Fruit fly (Drosophila melanogaster) whole organism, wandering third instar larva: ENCODE results near the gene CG42322.

Experiments
- CrebA ChIP-seq: fragments of 200-800 bp; sonication (Bioruptor generic); optimal IDR thresholded peaks from 2 replicates; lab custom pipeline; 2016; ENCODE audit warnings: missing biosample characterization, mild to moderate bottlenecking, missing genetic modification characterization, borderline replicate concordance
- Dfd ChIP-seq: fragments of >200 bp; optimal IDR thresholded peaks from 2 replicates; lab custom pipeline; 2017; ENCODE audit warnings: missing biosample characterization, missing genetic modification characterization
- HLH106 ChIP-seq: fragments of 200-800 bp; optimal IDR thresholded peaks from 3 replicates; lab custom pipeline; 2019; ENCODE audit warnings: missing biosample characterization, mild to moderate bottlenecking, missing genetic modification characterization, moderate library complexity
- Hr83 ChIP-seq: fragments of 200-300 bp; sonication (Bioruptor generic); optimal IDR thresholded peaks from 2 replicates; lab custom pipeline; 2016; ENCODE audit warnings: missing biosample characterization, mild to moderate bottlenecking, missing genetic modification characterization, moderate library complexity; ENCODE audit not compliant: poor library complexity, severe bottlenecking
- Vsx2 ChIP-seq: fragments of 200-300, 225-300 bp; sonication (Bioruptor generic); optimal IDR thresholded peaks from 2 replicates; lab custom pipeline; 2018; ENCODE audit warnings: missing biosample characterization, missing genetic modification characterization; ENCODE audit not compliant: partially characterized antibody
- foxo ChIP-seq, 2 experiments: fragments of 200-800 bp; sonication (Bioruptor generic); optimal IDR thresholded peaks; 2 replicates in 1 of 2; 3 replicates in 1 of 2; lab custom pipeline; 2016 to 2017; ENCODE audit warnings: missing biosample characterization in 2 of 2, missing genetic modification characterization in 2 of 2
- h ChIP-seq: fragments of 200-800 bp; sonication (Bioruptor generic); optimal IDR thresholded peaks from 3 replicates; lab custom pipeline; 2016; ENCODE audit warnings: missing biosample characterization, mild to moderate bottlenecking, missing genetic modification characterization
- jim ChIP-seq: fragments of 175-275, 200-325 bp; sonication (Bioruptor generic); optimal IDR thresholded peaks from 2 replicates; lab custom pipeline; 2016; ENCODE audit warnings: missing biosample characterization, mild to moderate bottlenecking, missing genetic modification characterization
- lola ChIP-seq: fragments of >200 bp; optimal IDR thresholded peaks from 2 replicates; lab custom pipeline; 2017; ENCODE audit warnings: missing biosample characterization, missing genetic modification characterization
- pan ChIP-seq: fragments of >200 bp; optimal IDR thresholded peaks from 2 replicates; lab custom pipeline; 2017
- psq ChIP-seq: fragments of 200-800 bp; sonication (Bioruptor generic); optimal IDR thresholded peaks from 3 replicates; lab custom pipeline; 2017; ENCODE audit warnings: missing biosample characterization, mild to moderate bottlenecking, missing genetic modification characterization, moderate library complexity
- sage ChIP-seq: fragments of 200-800 bp; sonication (Bioruptor generic); optimal IDR thresholded peaks from 2 replicates; lab custom pipeline; 2016; ENCODE audit warnings: missing biosample characterization, mild to moderate bottlenecking, missing genetic modification characterization
- woc ChIP-seq: sonication (Bioruptor generic); optimal IDR thresholded peaks from 2 replicates; lab custom pipeline; 2016; ENCODE audit warnings: missing biosample characterization, mild to moderate bottlenecking, missing genetic modification characterization

- TF ChIP-seq CrebA (GFP tag; lab: Kevin White, UChicago) (no peak), lola (GFP tag; lab: Kevin White, UChicago) (no peak), Vsx2 (GFP tag; lab: Kevin White, UChicago) (no peak), woc (peak; percentile 48), Dfd (no peak), psq (GFP tag; lab: Kevin White, UChicago) (peak; percentile 79), jim (no peak), pan (lab: Kevin White, UChicago) (no peak), HLH106 (peak; percentile 89), sage (GFP tag; lab: Kevin White, UChicago) (peak; percentile 56), Hr83 (GFP tag; lab: Kevin White, UChicago) (no peak), foxo (GFP tag; optimal IDR thresholded peaks at IDR 0.05; lab: Kevin White, UChicago) (peak in 1 of 2 experiments; percentile 91), h (GFP tag; lab: Kevin White, UChicago) (peak; percentile 78)
Measured at dm6 chr3R:20782104-20782654, 42.3 kb downstream of the CG42322 start.
